Worm (Caenorhabditis elegans): Measurements from ENCODE around the gene F21A3.2.
A peak's percentile ranks its signal among the peaks of the same experiment; 100 is the strongest.

The F21A3.2 gene

DNA sequence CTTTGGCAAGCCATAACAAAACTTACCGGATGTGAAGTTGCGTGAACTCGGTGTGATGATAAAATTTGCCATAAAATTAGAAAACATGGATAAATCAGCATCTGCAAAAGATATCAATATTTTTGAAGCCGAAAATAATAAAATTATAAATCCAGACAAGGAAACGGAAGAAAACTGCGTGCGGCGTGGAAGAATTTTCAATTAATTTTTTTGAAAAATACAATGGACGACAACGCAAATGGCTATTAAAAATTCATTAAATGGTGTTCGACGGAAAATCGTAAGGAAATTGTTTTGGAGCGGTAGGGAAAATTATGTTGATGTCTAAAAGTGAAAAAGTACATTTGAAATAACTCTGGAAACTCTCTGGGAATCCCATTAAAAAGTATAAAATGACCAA lies 25.3 kb upstream of the F21A3.2 start, which contains the start of gene acr-18:
Gene acr-18 (minus strand): TSS at position 101 of the 400 bp plus-strand sequence.
- no peak for TF ChIP-seq him-1 (tag; optimal IDR thresholded peaks at IDR 0.05)
- TF ChIP-seq W03F9.2 (tag; optimal IDR thresholded peaks at IDR 0.05) = no peak
- no peak for TF ChIP-seq dao-5 (tag; optimal IDR thresholded peaks at IDR 0.05)

ce11 chrV:15553869-15554268 lies 20.1 kb upstream of the F21A3.2 start:
- no peak for TF ChIP-seq W03F9.2 (tag; optimal IDR thresholded peaks at IDR 0.05)

DNA sequence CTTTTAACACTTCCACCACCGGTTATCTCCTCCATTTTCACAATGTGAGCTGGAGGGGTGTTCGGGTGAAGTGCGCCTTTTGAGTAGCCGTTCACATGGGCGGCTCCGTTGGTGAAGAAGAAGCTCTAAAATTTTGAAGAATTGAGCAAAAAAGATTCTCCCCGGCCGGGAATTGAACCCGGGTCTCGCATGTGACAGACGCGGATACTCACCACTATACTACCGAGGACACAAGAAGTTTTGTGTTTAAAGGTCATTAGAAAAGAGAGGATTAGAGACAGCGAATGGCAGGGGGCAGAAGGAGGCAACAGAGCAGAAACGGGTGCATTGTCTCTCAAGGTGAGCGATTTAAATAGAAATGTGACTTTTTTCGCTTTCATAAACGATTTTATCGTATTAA lies 17.9 kb upstream of the F21A3.2 start:
- peak; percentile 37 for TF ChIP-seq him-1 (tag; optimal IDR thresholded peaks at IDR 0.05)
- no peak for TF ChIP-seq dao-5 (tag; optimal IDR thresholded peaks at IDR 0.05)

DNA sequence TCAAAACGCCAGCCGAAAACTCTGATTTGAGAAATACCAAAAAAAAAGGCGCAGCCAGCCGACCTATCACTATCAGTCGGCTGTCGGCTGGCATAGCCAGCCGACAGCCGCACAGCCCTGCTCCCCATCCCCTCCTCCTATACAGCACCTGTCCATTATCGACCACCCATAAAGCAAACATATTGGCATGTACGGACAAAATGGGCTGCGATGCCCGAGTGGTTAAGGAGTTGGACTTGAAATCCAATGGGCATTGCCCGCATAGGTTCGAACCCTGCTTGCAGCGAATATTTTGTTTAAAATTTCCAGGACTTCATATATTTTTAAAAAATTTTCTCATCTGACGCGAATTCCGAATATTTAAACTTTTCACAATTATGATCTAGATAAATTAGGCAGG lies 16.6 kb upstream of the F21A3.2 start:
- TF ChIP-seq dao-5 (tag; optimal IDR thresholded peaks at IDR 0.05) (no peak), him-1 (tag; optimal IDR thresholded peaks at IDR 0.05) (no peak), W03F9.2 (tag; optimal IDR thresholded peaks at IDR 0.05) (no peak)

DNA sequence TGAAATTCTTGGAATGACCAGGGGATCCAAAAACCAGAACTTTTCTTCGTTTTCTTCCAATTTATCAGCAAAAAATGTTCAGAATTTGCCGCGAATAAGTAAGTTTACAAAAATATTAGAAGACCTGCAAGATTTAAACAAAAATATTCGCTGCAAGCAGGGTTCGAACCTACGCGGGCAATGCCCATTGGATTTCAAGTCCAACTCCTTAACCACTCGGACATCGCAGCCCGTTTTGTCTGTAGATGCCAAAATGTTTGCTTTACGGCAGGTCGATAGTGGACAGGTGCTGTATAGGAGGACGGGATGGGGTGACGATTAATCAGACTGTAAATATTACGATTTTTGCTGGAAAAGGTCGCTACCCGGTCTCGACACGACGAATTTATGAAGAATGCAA lies 14.0 kb upstream of the F21A3.2 start:
- TF ChIP-seq dao-5 (tag; optimal IDR thresholded peaks at IDR 0.05) (no peak), him-1 (tag; optimal IDR thresholded peaks at IDR 0.05) (no peak), W03F9.2 (tag; optimal IDR thresholded peaks at IDR 0.05) (no peak)

- TF ChIP-seq dao-5 (tag; optimal IDR thresholded peaks at IDR 0.05) (no peak), W03F9.2 (tag; optimal IDR thresholded peaks at IDR 0.05) (no peak), him-1 (tag; optimal IDR thresholded peaks at IDR 0.05) (no peak)
Measured at ce11 chrV:15544898-15545297, 11.1 kb upstream of the F21A3.2 start, which contains the start of gene glb-14. glb-14 (minus strand) TSS chrV:15544994.

- TF ChIP-seq dao-5 (tag; optimal IDR thresholded peaks at IDR 0.05) (no peak), W03F9.2 (tag; optimal IDR thresholded peaks at IDR 0.05) (no peak)
Measured at ce11 chrV:15543252-15543651, 9.5 kb upstream of the F21A3.2 start.

DNA sequence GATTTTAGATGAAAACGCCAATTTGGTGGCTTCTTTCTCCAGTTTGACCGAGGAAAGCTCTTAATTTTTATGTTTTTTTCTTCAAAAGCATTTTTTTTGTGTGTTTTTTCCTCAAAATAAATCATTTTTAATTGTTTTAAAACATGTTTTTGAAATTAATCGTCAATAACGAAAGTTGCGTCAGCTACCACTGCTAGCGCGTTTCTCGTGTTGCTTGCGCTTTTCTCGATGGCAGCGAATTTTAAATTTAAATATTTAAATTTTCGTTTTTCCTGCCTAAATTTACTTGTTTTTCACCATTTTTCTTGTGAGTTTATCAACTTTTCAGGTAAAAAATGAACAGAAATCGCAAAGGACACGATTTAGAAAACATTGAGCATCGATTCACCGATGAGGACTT lies 4.2 kb upstream of the F21A3.2 start, which contains the start of gene prde-1:
Gene prde-1 (plus strand): TSS at position 322 of the 400 bp plus-strand sequence.
- TF ChIP-seq him-1 (tag; optimal IDR thresholded peaks at IDR 0.05) = no peak
- TF ChIP-seq dao-5 (tag; optimal IDR thresholded peaks at IDR 0.05) = no peak
- TF ChIP-seq W03F9.2 (tag; optimal IDR thresholded peaks at IDR 0.05) = no peak

DNA sequence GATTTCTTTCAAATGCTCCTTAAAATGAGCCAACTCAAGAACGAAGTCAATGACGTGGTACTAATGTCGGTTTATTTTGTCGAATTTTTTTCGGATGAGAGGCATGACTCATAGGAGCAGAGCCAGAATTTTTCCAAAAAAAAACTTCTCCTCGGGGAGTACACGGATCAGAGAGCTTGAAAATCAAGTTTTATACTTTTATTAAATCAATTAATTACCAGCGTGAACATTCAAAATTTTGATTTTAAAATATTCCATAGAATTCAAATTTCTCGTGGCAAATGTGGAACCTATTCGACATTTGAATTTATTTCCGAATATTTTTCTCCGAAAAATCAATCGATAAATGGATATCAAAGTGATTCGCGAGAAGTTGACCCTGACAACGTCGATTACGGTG lies 2.6 kb upstream of the F21A3.2 start, which contains the start of gene F21A3.4:
Gene F21A3.4 (plus strand): TSS at position 301 of the 400 bp plus-strand sequence.
- no peak for TF ChIP-seq him-1 (tag; optimal IDR thresholded peaks at IDR 0.05)
- no peak for TF ChIP-seq dao-5 (tag; optimal IDR thresholded peaks at IDR 0.05)
- TF ChIP-seq W03F9.2 (tag; optimal IDR thresholded peaks at IDR 0.05) = no peak

ce11 chrV:15533096-15533495 lies 668 bp downstream of the F21A3.2 start, which contains the start of gene F21A3.11:
F21A3.11 (minus strand) TSS chrV:15533212.
- no peak for TF ChIP-seq W03F9.2 (tag; optimal IDR thresholded peaks at IDR 0.05)
- no peak for TF ChIP-seq dao-5 (tag; optimal IDR thresholded peaks at IDR 0.05)
- TF ChIP-seq him-1 (tag; optimal IDR thresholded peaks at IDR 0.05) = no peak

DNA sequence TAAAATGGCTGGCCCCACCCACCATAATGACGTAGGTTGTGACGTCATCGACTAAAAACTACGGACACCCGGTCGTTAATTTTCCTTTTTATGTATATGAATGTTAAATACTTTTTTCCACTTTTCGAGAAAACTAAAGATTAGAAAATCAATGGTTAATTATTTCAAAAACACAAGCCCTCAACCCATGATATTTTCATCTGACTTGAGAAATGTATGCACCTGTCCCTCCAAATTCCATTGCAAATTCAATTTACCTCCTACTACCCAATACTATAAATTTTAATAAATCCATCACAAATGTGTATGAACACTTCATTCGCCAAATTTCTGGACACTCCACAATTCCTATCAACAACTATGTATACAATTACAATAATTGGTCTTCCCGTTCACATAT lies 4.7 kb downstream of the F21A3.2 start, which contains the start of gene srh-276:
Gene srh-276 (plus strand): TSS at position 301 of the 400 bp plus-strand sequence.
- TF ChIP-seq W03F9.2 (tag; optimal IDR thresholded peaks at IDR 0.05) (no peak), him-1 (tag; optimal IDR thresholded peaks at IDR 0.05) (no peak), dao-5 (tag; optimal IDR thresholded peaks at IDR 0.05) (no peak)

- TF ChIP-seq W03F9.2 (tag; optimal IDR thresholded peaks at IDR 0.05) (no peak), dao-5 (tag; optimal IDR thresholded peaks at IDR 0.05) (no peak), him-1 (tag; optimal IDR thresholded peaks at IDR 0.05) (no peak)
Measured at ce11 chrV:15521920-15522319, 11.8 kb downstream of the F21A3.2 start, which contains the start of gene lgc-31. lgc-31 (minus strand) TSS chrV:15522020.

DNA sequence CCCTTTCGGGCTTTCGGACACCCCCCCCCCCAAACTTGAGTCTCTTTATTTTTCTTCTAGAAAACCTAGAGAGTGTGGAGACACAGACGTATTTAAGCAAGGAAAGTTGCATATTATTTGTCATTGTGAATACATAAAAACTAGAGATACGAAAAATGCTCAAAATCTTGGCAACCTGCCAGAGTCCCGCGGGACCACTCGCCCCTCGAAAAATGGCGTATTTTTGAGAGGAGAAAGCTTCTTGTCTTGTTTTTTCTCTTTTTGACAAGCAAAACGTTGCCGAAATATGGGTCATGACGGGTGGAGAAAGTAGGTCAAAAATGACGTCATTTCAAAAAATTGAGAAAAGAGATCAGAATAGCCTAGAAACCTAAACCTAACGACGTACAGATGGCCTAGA lies 13.4 kb downstream of the F21A3.2 start:
- no peak for TF ChIP-seq him-1 (tag; optimal IDR thresholded peaks at IDR 0.05)
- no peak for TF ChIP-seq dao-5 (tag; optimal IDR thresholded peaks at IDR 0.05)
- TF ChIP-seq W03F9.2 (tag; optimal IDR thresholded peaks at IDR 0.05) = no peak

ce11 chrV:15519845-15520244 lies 13.9 kb downstream of the F21A3.2 start:
- TF ChIP-seq him-1 (tag; optimal IDR thresholded peaks at IDR 0.05) (no peak), W03F9.2 (tag; optimal IDR thresholded peaks at IDR 0.05) (no peak), dao-5 (tag; optimal IDR thresholded peaks at IDR 0.05) (no peak)

- TF ChIP-seq W03F9.2 (tag; optimal IDR thresholded peaks at IDR 0.05) (no peak), dao-5 (tag; optimal IDR thresholded peaks at IDR 0.05) (no peak), him-1 (tag; optimal IDR thresholded peaks at IDR 0.05) (no peak)
Measured at ce11 chrV:15517413-15517812, 16.4 kb downstream of the F21A3.2 start, which contains the start of gene F21A3.3. F21A3.3 (plus strand) TSS chrV:15517713.
